Fruit fly (Drosophila melanogaster) whole organism, embryonic: ENCODE measurements around the gene CG32188.

Experiments
- C15 ChIP-seq: fragments of 200-800 bp; sonication (Bioruptor generic); IDR thresholded peaks from 3 replicates; pipeline ENCODE4 v1.3.6; 2022; ENCODE audit warnings: missing biosample characterization, missing genetic modification characterization
- CG10543 ChIP-seq: fragments of 200-800 bp; sonication (Bioruptor generic); optimal IDR thresholded peaks from 3 replicates; lab custom pipeline; 2017; ENCODE audit warnings: missing biosample characterization, mild to moderate bottlenecking, missing genetic modification characterization, moderate library complexity
- CG11456 ChIP-seq: fragments of 200-800 bp; sonication (Bioruptor generic); IDR thresholded peaks from 3 replicates; pipeline ENCODE4 v1.3.6; 2022; ENCODE audit warnings: missing biosample characterization, missing genetic modification characterization
- CG12236 ChIP-seq: fragments of 200-800 bp; sonication (Bioruptor generic); optimal IDR thresholded peaks from 2 replicates; lab custom pipeline; 2016; ENCODE audit warnings: missing biosample characterization, missing genetic modification characterization
- CG12769 ChIP-seq: fragments of 200-800 bp; sonication (Bioruptor generic); optimal IDR thresholded peaks from 2 replicates; lab custom pipeline; 2019; ENCODE audit warnings: missing biosample characterization, mild to moderate bottlenecking, missing genetic modification characterization, moderate library complexity
- CG13296 ChIP-seq: fragments of 200-800 bp; sonication (Bioruptor generic); optimal IDR thresholded peaks from 3 replicates; lab custom pipeline; 2018; ENCODE audit warnings: missing biosample characterization, mild to moderate bottlenecking, missing genetic modification characterization
- CG15514 ChIP-seq: fragments of 200-800 bp; sonication (Bioruptor generic); optimal IDR thresholded peaks from 3 replicates; lab custom pipeline; 2017; ENCODE audit warnings: missing biosample characterization, missing genetic modification characterization, mild to moderate bottlenecking, moderate library complexity, missing genetic modification reagents
- CG16813 ChIP-seq: fragments of 200-800 bp; sonication (Bioruptor generic); IDR thresholded peaks from 3 replicates; pipeline ENCODE4 v1.3.6; 2022; ENCODE audit warnings: missing biosample characterization, missing genetic modification characterization; ENCODE audit not compliant: partially characterized antibody
- CG16863 ChIP-seq: fragments of 200-800 bp; sonication (Bioruptor generic); optimal IDR thresholded peaks from 3 replicates; lab custom pipeline; 2016; ENCODE audit warnings: missing biosample characterization, missing genetic modification characterization
- CG17359 ChIP-seq: fragments of 200-800 bp; sonication (Bioruptor generic); optimal IDR thresholded peaks from 3 replicates; lab custom pipeline; 2018; ENCODE audit warnings: missing biosample characterization, mild to moderate bottlenecking, missing genetic modification characterization, moderate library complexity
- CG17385 ChIP-seq: fragments of 200-800 bp; sonication (Bioruptor generic); optimal IDR thresholded peaks from 3 replicates; lab custom pipeline; 2018; ENCODE audit warnings: missing biosample characterization, mild to moderate bottlenecking, missing genetic modification characterization
- CG1832 ChIP-seq: fragments of 200-800 bp; sonication (Bioruptor generic); optimal IDR thresholded peaks from 2 replicates; lab custom pipeline; 2017; ENCODE audit warnings: missing biosample characterization, mild to moderate bottlenecking, missing genetic modification characterization, inconsistent platforms
- CG2199 ChIP-seq: fragments of 200-800 bp; sonication (Bioruptor generic); IDR thresholded peaks from 3 replicates; pipeline ENCODE4 v1.3.6; 2022; ENCODE audit warnings: missing biosample characterization, missing genetic modification characterization
- CG32532 ChIP-seq: fragments of 200-800 bp; sonication (Bioruptor generic); IDR thresholded peaks from 2 replicates; pipeline ENCODE4 v1.3.6; 2022; ENCODE audit warnings: missing biosample characterization, missing genetic modification characterization
- CG4360 ChIP-seq: fragments of 200-800 bp; sonication (Bioruptor generic); IDR thresholded peaks from 2 replicates; pipeline ENCODE4 v1.3.6; 2022; ENCODE audit warnings: missing biosample characterization, missing genetic modification characterization
- CG4617 ChIP-seq: fragments of 200-800 bp; sonication (Bioruptor generic); optimal IDR thresholded peaks from 3 replicates; lab custom pipeline; 2016; ENCODE audit warnings: missing biosample characterization, missing genetic modification characterization, borderline replicate concordance
- CG4820 ChIP-seq: fragments of 200-800 bp; sonication (Bioruptor generic); optimal IDR thresholded peaks from 3 replicates; lab custom pipeline; 2016; ENCODE audit warnings: missing biosample characterization, missing genetic modification characterization
- CG7786 ChIP-seq: fragments of 200-800 bp; sonication (Bioruptor generic); optimal IDR thresholded peaks from 2 replicates; lab custom pipeline; 2016; ENCODE audit warnings: missing biosample characterization, missing genetic modification characterization
- CG7839 ChIP-seq: fragments of 200-800 bp; sonication (Bioruptor generic); optimal IDR thresholded peaks from 3 replicates; lab custom pipeline; 2018; ENCODE audit warnings: missing biosample characterization, mild to moderate bottlenecking, missing genetic modification characterization, moderate library complexity
- CG9727 ChIP-seq: fragments of 200-800 bp; sonication (Bioruptor generic); optimal IDR thresholded peaks from 3 replicates; lab custom pipeline; 2017; ENCODE audit warnings: missing biosample characterization, mild to moderate bottlenecking, missing genetic modification characterization
- CG9932 ChIP-seq: fragments of 200-800 bp; sonication (Bioruptor generic); IDR thresholded peaks from 2 replicates; pipeline ENCODE4 v1.3.6; 2022; ENCODE audit warnings: missing biosample characterization, missing genetic modification characterization
- Deaf1 ChIP-seq: fragments of 200-800 bp; optimal IDR thresholded peaks from 3 replicates; lab custom pipeline; 2019; ENCODE audit warnings: missing biosample characterization, mild to moderate bottlenecking, missing genetic modification characterization, moderate library complexity
- Dek ChIP-seq: fragments of 200-800 bp; sonication (Bioruptor generic); optimal IDR thresholded peaks from 3 replicates; lab custom pipeline; 2019; ENCODE audit warnings: missing biosample characterization, mild to moderate bottlenecking, missing genetic modification characterization, moderate library complexity
- Dref ChIP-seq: fragments of 200-800 bp; sonication (Bioruptor generic); IDR thresholded peaks from 2 replicates; pipeline ENCODE4 v1.3.6; 2022; ENCODE audit warnings: missing biosample characterization, missing genetic modification characterization
- Kr ChIP-seq: fragments of 200-800 bp; sonication (Bioruptor generic); optimal IDR thresholded peaks from 2 replicates; lab custom pipeline; 2017; ENCODE audit warnings: missing biosample characterization, mild to moderate bottlenecking, missing genetic modification characterization
- Nf-YB ChIP-seq: fragments of 200-800 bp; sonication (Bioruptor generic); optimal IDR thresholded peaks from 3 replicates; lab custom pipeline; 2019; ENCODE audit warnings: missing biosample characterization, mild to moderate bottlenecking, missing genetic modification characterization, moderate library complexity
- Stat92E ChIP-seq, 3 experiments: fragments of >200 bp in 2 of 3; fragments of 200-800 bp in 1 of 3; sonication (Bioruptor generic) in 1 of 3; optimal IDR thresholded peaks; 2 replicates each; lab custom pipeline; 2017 to 2019; ENCODE audit warnings: missing biosample characterization in 3 of 3, missing genetic modification characterization in 3 of 3, mild to moderate bottlenecking in 1 of 3, moderate library complexity in 1 of 3
- TFAM ChIP-seq: fragments of 200-800 bp; sonication (Bioruptor generic); optimal IDR thresholded peaks from 2 replicates; lab custom pipeline; 2017; ENCODE audit warnings: missing biosample characterization, missing genetic modification characterization, inconsistent platforms
- Vsx1 ChIP-seq: fragments of 200-800 bp; sonication (Bioruptor generic); optimal IDR thresholded peaks from 2 replicates; lab custom pipeline; 2017; ENCODE audit warnings: missing biosample characterization, mild to moderate bottlenecking, missing genetic modification characterization, missing genetic modification reagents
- ara ChIP-seq: fragments of 200-800 bp; sonication (Bioruptor generic); IDR thresholded peaks from 2 replicates; pipeline ENCODE4 v1.3.6; 2022; ENCODE audit warnings: missing biosample characterization, missing genetic modification characterization
- dmrt99B ChIP-seq: fragments of 200-800 bp; sonication (Bioruptor generic); optimal IDR thresholded peaks from 2 replicates; lab custom pipeline; 2018; ENCODE audit warnings: missing biosample characterization, mild to moderate bottlenecking, missing genetic modification characterization, moderate library complexity
- dpn ChIP-seq, 2 experiments: fragments of 200-800 bp; sonication (Bioruptor generic); optimal IDR thresholded peaks; 3 replicates each; lab custom pipeline; 2016; ENCODE audit warnings: missing biosample characterization in 2 of 2, missing genetic modification characterization in 2 of 2
- en ChIP-seq: fragments of 200-800 bp; sonication (Bioruptor generic); optimal IDR thresholded peaks from 2 replicates; lab custom pipeline; 2016; ENCODE audit warnings: missing biosample characterization, missing genetic modification characterization
- esg ChIP-seq: fragments of 200-800 bp; sonication (Bioruptor generic); conservative IDR thresholded peaks from 2 replicates; pipeline ENCODE4 v1.3.6; 2022; ENCODE audit warnings: missing biosample characterization, missing genetic modification characterization
- ewg ChIP-seq: fragments of 200-800 bp; sonication (Bioruptor generic); optimal IDR thresholded peaks from 3 replicates; lab custom pipeline; 2017; ENCODE audit warnings: mild to moderate bottlenecking, missing biosample characterization, missing genetic modification reagents, missing genetic modification characterization
- gce ChIP-seq: fragments of 200-800 bp; sonication (Bioruptor generic); IDR thresholded peaks from 3 replicates; pipeline ENCODE4 v1.3.6; 2022; ENCODE audit warnings: missing biosample characterization, missing genetic modification characterization
- grau ChIP-seq: fragments of 200-800 bp; optimal IDR thresholded peaks from 3 replicates; lab custom pipeline; 2019; ENCODE audit warnings: missing biosample characterization, mild to moderate bottlenecking, missing genetic modification characterization, moderate library complexity
- kah ChIP-seq: fragments of 200-800 bp; sonication (Bioruptor generic); optimal IDR thresholded peaks from 2 replicates; lab custom pipeline; 2018; ENCODE audit warnings: missing biosample characterization, mild to moderate bottlenecking, missing genetic modification characterization
- lov ChIP-seq, 2 experiments: fragments of 200-800 bp in 1 of 2; fragments of >200 bp in 1 of 2; sonication (Bioruptor generic) in 1 of 2; IDR thresholded peaks in 1 of 2; optimal IDR thresholded peaks in 1 of 2; 2 replicates in 1 of 2; 3 replicates in 1 of 2; pipeline versions ENCODE4 v1.3.6 to Lab custom; 2017 to 2022; ENCODE audit warnings: missing biosample characterization in 1 of 2, missing genetic modification characterization in 1 of 2
- nmo ChIP-seq: fragments of 200-800 bp; sonication (Bioruptor generic); optimal IDR thresholded peaks from 2 replicates; lab custom pipeline; 2018; ENCODE audit warnings: missing biosample characterization, mild to moderate bottlenecking, missing genetic modification characterization, moderate library complexity
- org-1 ChIP-seq: fragments of 200-800 bp; sonication (Bioruptor generic); optimal IDR thresholded peaks from 2 replicates; lab custom pipeline; 2017; ENCODE audit warnings: missing biosample characterization, missing genetic modification characterization
- psq ChIP-seq: fragments of 200-800 bp; sonication (Bioruptor generic); optimal IDR thresholded peaks from 2 replicates; lab custom pipeline; 2017; ENCODE audit warnings: missing biosample characterization, missing genetic modification characterization
- salm ChIP-seq: fragments of 200-800 bp; sonication (Bioruptor generic); optimal IDR thresholded peaks from 2 replicates; lab custom pipeline; 2018; ENCODE audit warnings: missing biosample characterization, mild to moderate bottlenecking, missing genetic modification characterization
- scrt ChIP-seq: fragments of 200-800 bp; sonication (Bioruptor generic); optimal IDR thresholded peaks from 2 replicates; lab custom pipeline; 2018; ENCODE audit warnings: missing biosample characterization, mild to moderate bottlenecking, missing genetic modification characterization, moderate library complexity
- sob ChIP-seq: fragments of 200-800 bp; sonication (Bioruptor generic); IDR thresholded peaks from 2 replicates; pipeline ENCODE4 v1.3.6; 2022; ENCODE audit warnings: missing biosample characterization, missing genetic modification characterization
- sqz ChIP-seq: fragments of 200-800 bp; sonication (Bioruptor generic); optimal IDR thresholded peaks from 3 replicates; lab custom pipeline; 2018; ENCODE audit warnings: missing biosample characterization, mild to moderate bottlenecking, missing genetic modification characterization
- tll ChIP-seq, 2 experiments: fragments of 200-800 bp in 1 of 2; fragments of >200 bp in 1 of 2; sonication (Bioruptor generic) in 1 of 2; optimal IDR thresholded peaks; 2 replicates each; lab custom pipeline; 2017 to 2019; ENCODE audit warnings: missing biosample characterization in 2 of 2, missing genetic modification characterization in 2 of 2, mild to moderate bottlenecking in 1 of 2, moderate library complexity in 1 of 2
- zen2 ChIP-seq: fragments of 200-800 bp; sonication (Bioruptor generic); IDR thresholded peaks from 3 replicates; pipeline ENCODE4 v1.3.6; 2022; ENCODE audit warnings: missing biosample characterization, missing genetic modification characterization; ENCODE audit not compliant: partially characterized antibody
- zf30C ChIP-seq: fragments of 200-800 bp; sonication (Bioruptor generic); optimal IDR thresholded peaks from 3 replicates; lab custom pipeline; 2018; ENCODE audit warnings: missing biosample characterization, mild to moderate bottlenecking, missing genetic modification characterization

Gene CG32188

dm6 chr3L:17791467-17791494 is 42.1 kb downstream of the CG32188 start, which contains the start of gene CG42815 (continued):
- TF ChIP-seq TFAM (GFP tag; lab: Kevin White, UChicago) (no peak), nmo (GFP tag; lab: Kevin White, UChicago) (no peak)
- TF ChIP-seq, all 482 proteins: peak for 0

dm6 chr3L:17791067-17791466 is 42.4 kb downstream of the CG32188 start:
- TF ChIP-seq Kr (GFP tag; lab: Kevin White, UChicago) (no peak), lov (optimal IDR thresholded peaks at IDR 0.05; lab: Kevin White, UChicago) (no peak), lov (GFP tag; IDR thresholded peaks at IDR 0.05; lab: Robert Waterston, UW) (no peak), CG11456 (GFP tag; lab: Robert Waterston, UW) (no peak), Deaf1 (tag; lab: Kevin White, UChicago) (no peak), CG16863 (GFP tag; lab: Kevin White, UChicago) (no peak), CG16813 (GFP tag; lab: Robert Waterston, UW) (no peak), zf30C (GFP tag; lab: Kevin White, UChicago) (no peak), sqz (GFP tag; lab: Kevin White, UChicago) (no peak), ewg (GFP tag; lab: Kevin White, UChicago) (peak; percentile 71), dmrt99B (tag; lab: Kevin White, UChicago) (no peak), CG17359 (tag; lab: Kevin White, UChicago) (no peak), CG1832 (GFP tag; lab: Kevin White, UChicago) (no peak), dpn (GFP tag; optimal IDR thresholded peaks at IDR 0.05; lab: Kevin White, UChicago) (no peak), CG4360 (GFP tag; lab: Robert Waterston, UW) (0 out of 2 replicates have a peak, but pooled peaks have one; percentile 9), CG4617 (GFP tag; lab: Kevin White, UChicago) (no peak), salm (tag; lab: Kevin White, UChicago) (no peak), CG32532 (GFP tag; lab: Robert Waterston, UW) (no peak), CG9727 (GFP tag; lab: Kevin White, UChicago) (no peak), CG12769 (tag; lab: Kevin White, UChicago) (no peak), CG7786 (GFP tag; lab: Kevin White, UChicago) (no peak), ara (no peak), CG4820 (GFP tag; lab: Kevin White, UChicago) (no peak), Vsx1 (GFP tag; lab: Kevin White, UChicago) (no peak), tll (GFP tag; optimal IDR thresholded peaks at IDR 0.05; lab: Kevin White, UChicago) (no peak), org-1 (GFP tag; lab: Kevin White, UChicago) (no peak), kah (GFP tag; lab: Kevin White, UChicago) (peak; percentile 33), CG13296 (no peak), Dref (GFP tag; lab: Robert Waterston, UW) (no peak), Dek (tag; lab: Kevin White, UChicago) (no peak), grau (tag; lab: Kevin White, UChicago) (no peak), CG12236 (GFP tag; lab: Kevin White, UChicago) (no peak), CG7839 (tag; lab: Kevin White, UChicago) (no peak), gce (GFP tag; lab: Robert Waterston, UW) (no peak), CG10543 (GFP tag; lab: Kevin White, UChicago) (no peak), CG17385 (GFP tag; lab: Kevin White, UChicago) (no peak), CG15514 (GFP tag; lab: Kevin White, UChicago) (peak; percentile 97), CG2199 (peak; percentile 81; the same call in 2 of the 3 replicates), CG9932 (no peak), Stat92E (GFP tag; optimal IDR thresholded peaks at IDR 0.05; lab: Kevin White, UChicago) (no peak), scrt (peak; percentile 83), C15 (GFP tag; lab: Robert Waterston, UW) (no peak), zen2 (GFP tag; lab: Robert Waterston, UW) (0 out of 3 replicates have a peak, but pooled peaks have one; percentile 20), sob (GFP tag; lab: Robert Waterston, UW) (no peak), Nf-YB (GFP tag; lab: Kevin White, UChicago) (no peak), psq (GFP tag; lab: Kevin White, UChicago) (no peak), en (GFP tag; lab: Kevin White, UChicago) (no peak), esg (GFP tag; lab: Robert Waterston, UW) (no peak)
